Fruit fly (Drosophila melanogaster): ENCODE measurements around the gene meng.

DNA sequence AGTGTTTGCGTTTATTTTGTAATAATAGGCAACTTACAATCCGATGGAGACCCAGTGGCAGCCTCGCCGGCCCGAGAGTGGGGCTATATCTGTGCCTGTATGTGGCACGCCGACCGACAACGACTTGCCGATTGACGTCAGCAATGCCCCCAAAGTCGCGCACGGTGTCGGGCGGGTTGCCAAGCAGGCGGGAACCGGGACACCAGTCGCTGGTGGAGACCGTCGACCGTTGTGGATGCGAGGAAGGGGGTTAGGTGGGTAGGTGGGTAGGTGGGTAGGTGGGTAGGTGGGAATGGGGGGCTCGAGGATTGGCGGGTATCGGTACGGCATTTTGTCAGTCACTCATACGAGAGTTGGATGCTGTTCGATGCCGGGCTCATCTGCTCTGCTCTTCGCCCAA, 8.7 kb downstream of the meng start:
- TF ChIP-seq CG8924 (tag; optimal IDR thresholded peaks at IDR 0.05) (no peak), CG1024 (GFP tag; IDR thresholded peaks at IDR 0.05) (no peak), Fer1 (GFP tag; optimal IDR thresholded peaks at IDR 0.05) (no peak), kah (GFP tag; optimal IDR thresholded peaks at IDR 0.05) (no peak), CG42726 (GFP tag; IDR thresholded peaks at IDR 0.05; ENCODE audit: partially characterized antibody) (no peak), jing (GFP tag; optimal IDR thresholded peaks at IDR 0.05) (no peak), B-H1 (GFP tag; IDR thresholded peaks at IDR 0.05) (no peak), ATbp (GFP tag; optimal IDR thresholded peaks at IDR 0.05) (no peak)
